Worm (Caenorhabditis elegans) whole organism, L3 larva: ENCODE measurements around the gene pqn-90.
"Not testable (repeated sequence)": the region's sequence is repeated elsewhere in the genome, so short reads cannot be mapped to it uniquely, and the experiment has no call there.

Source experiments
- ZK546.5 ChIP-seq: sonication (generic microtip); optimal IDR thresholded peaks from 2 replicates; lab custom pipeline; 2017; ENCODE audit warnings: missing biosample characterization, missing genetic modification characterization
- elt-2 ChIP-seq: sonication (generic microtip); optimal IDR thresholded peaks from 2 replicates; lab custom pipeline; 2016; ENCODE audit warnings: missing genetic modification reagents, mild to moderate bottlenecking, missing genetic modification characterization, missing compliant biosample characterization
- hmg-11 ChIP-seq: sonication (generic microtip); optimal IDR thresholded peaks from 2 replicates; lab custom pipeline; 2016; ENCODE audit warnings: missing genetic modification characterization, missing compliant biosample characterization
- mdl-1 ChIP-seq: fragments of 150-350 bp; optimal IDR thresholded peaks from 2 replicates; lab custom pipeline; 2014; ENCODE audit warnings: missing biosample characterization, missing genetic modification characterization
- nfya-1 ChIP-seq: sonication (generic microtip); optimal IDR thresholded peaks from 2 replicates; lab custom pipeline; 2017; ENCODE audit warnings: missing genetic modification characterization, mild to moderate bottlenecking, missing compliant biosample characterization, antibody characterized with exemption, moderate library complexity; ENCODE audit not compliant: insufficient read depth
- nhr-11 ChIP-seq: fragments of 150-350 bp; optimal IDR thresholded peaks from 2 replicates; lab custom pipeline; 2014; ENCODE audit warnings: missing biosample characterization, missing genetic modification characterization
- nhr-23 ChIP-seq: fragments of 150-350 bp; optimal IDR thresholded peaks from 2 replicates; lab custom pipeline; 2014; ENCODE audit warnings: missing biosample characterization, missing genetic modification reagents, missing genetic modification characterization
- nhr-76 ChIP-seq: fragments of 150-350 bp; sonication (generic microtip); optimal IDR thresholded peaks from 5 replicates; lab custom pipeline; 2014; ENCODE audit warnings: missing biosample characterization, missing genetic modification characterization
- ztf-11 ChIP-seq: fragments of 150-350 bp; optimal IDR thresholded peaks from 2 replicates; lab custom pipeline; 2014; ENCODE audit warnings: missing biosample characterization, missing genetic modification characterization

DNA sequence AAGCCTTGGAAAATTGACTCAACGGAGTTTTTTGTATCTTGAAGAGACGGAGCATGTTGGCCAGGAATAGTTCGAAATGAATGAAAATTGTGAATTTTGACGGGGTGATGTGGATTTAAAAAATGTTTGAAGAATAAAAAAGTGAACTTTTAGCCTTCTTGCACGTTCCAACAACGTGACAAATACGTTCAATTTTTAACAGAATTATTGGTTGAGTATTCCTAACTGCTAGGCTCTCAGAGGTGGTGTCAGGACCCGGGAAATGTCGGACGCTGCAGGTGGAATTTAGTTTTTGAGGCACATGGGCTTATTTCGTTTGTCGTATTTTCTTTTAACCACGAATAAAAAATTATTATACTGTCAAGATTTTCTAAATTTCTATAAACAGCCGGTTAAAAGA lies 27.9 kb upstream of the pqn-90 start, which contains the start of gene Y73F8A.14:
- not testable (repeated sequence) for TF ChIP-seq hmg-11 (tag; lab: Kevin White, UChicago); mdl-1; nhr-23; elt-2; ZK546.5 (tag; lab: Kevin White, UChicago); ztf-11 (tag; lab: Kevin White, UChicago); nhr-11 (tag; lab: Kevin White, UChicago); nfya-1 (tag; lab: Kevin White, UChicago); nhr-76 (tag; lab: Kevin White, UChicago)
